Worm (Caenorhabditis elegans) whole organism, L4 larva: Measurements from ENCODE around the gene ham-1.

Experiments used
- D1046.2 ChIP-seq: fragments of 200-800 bp; sonication (Bioruptor generic); IDR thresholded peaks from 2 replicates; pipeline ENCODE4 v1.3.6; 2022; ENCODE audit warnings: missing genetic modification characterization, missing compliant biosample characterization
- F37D6.2 ChIP-seq: sonication (generic microtip); optimal IDR thresholded peaks from 2 replicates; lab custom pipeline; 2016; ENCODE audit warnings: mild to moderate bottlenecking, missing genetic modification characterization, missing compliant biosample characterization
- F49E8.2 ChIP-seq: sonication (generic microtip); optimal IDR thresholded peaks from 2 replicates; lab custom pipeline; 2016; ENCODE audit warnings: missing compliant biosample characterization, mild to moderate bottlenecking, missing genetic modification characterization, borderline replicate concordance
- T20F7.1 ChIP-seq: fragments of 200-800 bp; sonication (Bioruptor generic); optimal IDR thresholded peaks from 2 replicates; lab custom pipeline; 2018; ENCODE audit warnings: mild to moderate bottlenecking, missing genetic modification characterization, missing compliant biosample characterization
- Y5F2A.4 ChIP-seq: fragments of 200-800 bp; sonication (Bioruptor generic); optimal IDR thresholded peaks from 2 replicates; lab custom pipeline; 2018; ENCODE audit warnings: mild to moderate bottlenecking, missing genetic modification characterization, missing compliant biosample characterization
- ZK337.2 ChIP-seq: fragments of 200-800 bp; sonication (Bioruptor generic); IDR thresholded peaks from 2 replicates; pipeline ENCODE4 v1.3.6; 2022; ENCODE audit warnings: missing genetic modification reagents, missing genetic modification characterization, missing compliant biosample characterization
- ZK546.5 ChIP-seq, 2 experiments: sonication (generic microtip); optimal IDR thresholded peaks; 2 replicates each; lab custom pipeline; 2017; ENCODE audit warnings: missing biosample characterization in 2 of 2, missing genetic modification characterization in 2 of 2
- aha-1 ChIP-seq: fragments of 150-350 bp; peaks from one replicate; lab custom pipeline; 2014; ENCODE audit warnings: missing biosample characterization, missing genetic modification characterization
- ceh-28 ChIP-seq: fragments of 150-350 bp; optimal IDR thresholded peaks from 2 replicates; lab custom pipeline; 2014; ENCODE audit warnings: missing biosample characterization, missing genetic modification reagents, missing genetic modification characterization
- daf-16 ChIP-seq, 3 experiments: sonication (generic microtip); optimal IDR thresholded peaks; 2 replicates each; lab custom pipeline; 2016 to 2017; ENCODE audit warnings: missing genetic modification characterization in 3 of 3, missing genetic modification reagents in 3 of 3, mild to moderate bottlenecking in 2 of 3, missing compliant biosample characterization in 2 of 3, missing biosample characterization in 1 of 3, moderate library complexity in 1 of 3
- daf-19 ChIP-seq: fragments of 200-800 bp; sonication (Bioruptor generic); conservative IDR thresholded peaks from 2 replicates; pipeline ENCODE4 v1.3.6; 2022; ENCODE audit warnings: missing genetic modification characterization, missing compliant biosample characterization
- daf-8 ChIP-seq: fragments of 200-800 bp; sonication (Bioruptor generic); IDR thresholded peaks from 2 replicates; pipeline ENCODE4 v1.3.6; 2022; ENCODE audit warnings: missing genetic modification characterization, missing compliant biosample characterization
- dmd-6 ChIP-seq: fragments of 200-800 bp; sonication (Bioruptor generic); IDR thresholded peaks from 2 replicates; pipeline ENCODE4 v1.3.6; 2022; ENCODE audit warnings: missing genetic modification reagents, missing genetic modification characterization, missing compliant biosample characterization
- dmd-9 ChIP-seq: fragments of 200-800 bp; sonication (Bioruptor generic); IDR thresholded peaks from 2 replicates; pipeline ENCODE4 v1.3.6; 2022; ENCODE audit warnings: missing genetic modification reagents, missing genetic modification characterization, missing compliant biosample characterization
- duxl-1 ChIP-seq: sonication (generic microtip); optimal IDR thresholded peaks from 2 replicates; lab custom pipeline; 2016; ENCODE audit warnings: mild to moderate bottlenecking, missing genetic modification characterization, moderate library complexity, missing compliant biosample characterization; ENCODE audit not compliant: poor library complexity
- fos-1 ChIP-seq: fragments of 150-350 bp; optimal IDR thresholded peaks from 2 replicates; lab custom pipeline; 2014; ENCODE audit warnings: missing biosample characterization, missing genetic modification characterization
- hlh-30 ChIP-seq: sonication (generic microtip); optimal IDR thresholded peaks from 2 replicates; lab custom pipeline; 2017; ENCODE audit warnings: antibody characterized with exemption, mild to moderate bottlenecking, missing genetic modification characterization, missing compliant biosample characterization; ENCODE audit not compliant: insufficient read depth
- lin-1 ChIP-seq: fragments of 200-800 bp; sonication (Bioruptor generic); IDR thresholded peaks from 2 replicates; pipeline ENCODE4 v1.3.6; 2022; ENCODE audit warnings: missing genetic modification reagents, missing genetic modification characterization, missing compliant biosample characterization
- lin-38 ChIP-seq: fragments of 200-800 bp; sonication (Bioruptor generic); IDR thresholded peaks from 2 replicates; pipeline ENCODE4 v1.3.6; 2022; ENCODE audit warnings: missing genetic modification reagents, missing genetic modification characterization, missing compliant biosample characterization
- lir-3 ChIP-seq: sonication (generic microtip); optimal IDR thresholded peaks from 2 replicates; lab custom pipeline; 2016; ENCODE audit warnings: mild to moderate bottlenecking, missing genetic modification characterization, missing compliant biosample characterization
- lsy-2 ChIP-seq, 2 experiments: fragments of 150-350 bp in 1 of 2; sonication (generic microtip) in 1 of 2; optimal IDR thresholded peaks; 2 replicates each; lab custom pipeline; 2014 to 2017; ENCODE audit warnings: missing biosample characterization in 2 of 2, missing genetic modification characterization in 2 of 2
- madf-5 ChIP-seq, 2 experiments: fragments of 200-800 bp; sonication (Bioruptor generic); IDR thresholded peaks; 2 replicates each; pipeline ENCODE4 v1.3.6; 2022; ENCODE audit warnings: missing compliant biosample characterization in 2 of 2, missing genetic modification characterization in 2 of 2
- mdl-1 ChIP-seq, 2 experiments: fragments of 150-350 bp in 1 of 2; sonication (generic microtip) in 1 of 2; optimal IDR thresholded peaks; 2 replicates each; lab custom pipeline; 2014 to 2017; ENCODE audit warnings: missing biosample characterization in 2 of 2, missing genetic modification characterization in 2 of 2
- mdt-29 ChIP-seq: fragments of 200-800 bp; sonication (Bioruptor generic); IDR thresholded peaks from 2 replicates; pipeline ENCODE4 v1.3.6; 2022; ENCODE audit warnings: missing genetic modification reagents, missing genetic modification characterization, missing compliant biosample characterization
- mes-2 ChIP-seq: sonication (generic microtip); optimal IDR thresholded peaks from 2 replicates; lab custom pipeline; 2016; ENCODE audit warnings: missing genotype, mild to moderate bottlenecking, missing genetic modification characterization, missing compliant biosample characterization; ENCODE audit not compliant: poor library complexity, severe bottlenecking
- mxl-3 ChIP-seq: fragments of 200-800 bp; sonication (Bioruptor generic); optimal IDR thresholded peaks from 2 replicates; lab custom pipeline; 2018; ENCODE audit warnings: mild to moderate bottlenecking, missing genetic modification characterization, missing compliant biosample characterization
- nhr-102 ChIP-seq: sonication (generic microtip); optimal IDR thresholded peaks from 2 replicates; lab custom pipeline; 2016; ENCODE audit warnings: mild to moderate bottlenecking, missing genetic modification characterization, moderate library complexity, missing compliant biosample characterization
- nhr-237 ChIP-seq: sonication (generic microtip); optimal IDR thresholded peaks from 2 replicates; lab custom pipeline; 2017; ENCODE audit warnings: missing biosample characterization, missing genetic modification characterization
- nhr-28 ChIP-seq: fragments of 150-350 bp; optimal IDR thresholded peaks from 2 replicates; lab custom pipeline; 2014; ENCODE audit warnings: missing biosample characterization, missing genetic modification characterization
- nhr-41 ChIP-seq: fragments of 200-800 bp; sonication (Bioruptor generic); IDR thresholded peaks from 2 replicates; pipeline ENCODE4 v1.3.6; 2022; ENCODE audit warnings: missing genetic modification reagents, missing genetic modification characterization, missing compliant biosample characterization
- nhr-48 ChIP-seq: sonication (generic microtip); optimal IDR thresholded peaks from 2 replicates; lab custom pipeline; 2016; ENCODE audit warnings: mild to moderate bottlenecking, missing genetic modification characterization, missing compliant biosample characterization
- nhr-6 ChIP-seq: fragments of 150-350 bp; optimal IDR thresholded peaks from 2 replicates; lab custom pipeline; 2014; ENCODE audit warnings: missing biosample characterization, missing genetic modification characterization
- nhr-77 ChIP-seq: fragments of 150-350 bp; optimal IDR thresholded peaks from 2 replicates; lab custom pipeline; 2014; ENCODE audit warnings: missing biosample characterization, missing genetic modification characterization
- pqm-1 ChIP-seq: sonication (generic microtip); optimal IDR thresholded peaks from 2 replicates; lab custom pipeline; 2017; ENCODE audit warnings: missing biosample characterization, missing genetic modification characterization
- snpc-1.2 ChIP-seq: fragments of 200-800 bp; sonication (Bioruptor generic); IDR thresholded peaks from 2 replicates; pipeline ENCODE4 v1.3.6; 2022; ENCODE audit warnings: missing genetic modification reagents, missing genetic modification characterization, missing compliant biosample characterization
- snpc-4 ChIP-seq: fragments of 150-350 bp; optimal IDR thresholded peaks from 2 replicates; lab custom pipeline; 2014; ENCODE audit warnings: missing biosample characterization, missing genetic modification characterization
- tag-97 ChIP-seq: fragments of 200-800 bp; sonication (Bioruptor generic); IDR thresholded peaks from 2 replicates; pipeline ENCODE4 v1.3.6; 2022; ENCODE audit warnings: missing genetic modification characterization, missing compliant biosample characterization
- tra-1 ChIP-seq: fragments of 200-800 bp; sonication (Bioruptor generic); IDR thresholded peaks from 2 replicates; pipeline ENCODE4 v1.3.6; 2022; ENCODE audit warnings: missing genetic modification reagents, missing genetic modification characterization, missing compliant biosample characterization
- unc-39 ChIP-seq: sonication (generic microtip); optimal IDR thresholded peaks from 2 replicates; lab custom pipeline; 2017; ENCODE audit warnings: missing biosample characterization, missing genetic modification characterization
- unc-62 ChIP-seq, 3 experiments: fragments of 150-350 bp in 1 of 3; sonication (generic microtip); optimal IDR thresholded peaks in 2 of 3; peaks in 1 of 3; 1 replicate in 1 of 3; 2 replicates in 2 of 3; lab custom pipeline; 2014 to 2017; ENCODE audit warnings: missing biosample characterization in 3 of 3, missing genetic modification characterization in 3 of 3, missing genetic modification reagents in 3 of 3, missing genotype in 1 of 3
- zfp-3 ChIP-seq: fragments of 200-800 bp; sonication (Bioruptor generic); conservative IDR thresholded peaks from 2 replicates; pipeline ENCODE4 v1.3.6; 2022; ENCODE audit warnings: missing genetic modification reagents, missing genetic modification characterization, missing compliant biosample characterization
- zip-11 ChIP-seq: fragments of 200-800 bp; sonication (Bioruptor generic); IDR thresholded peaks from 2 replicates; pipeline ENCODE4 v1.3.6; 2022; ENCODE audit warnings: missing genetic modification characterization, missing compliant biosample characterization

ham-1 gene

DNA sequence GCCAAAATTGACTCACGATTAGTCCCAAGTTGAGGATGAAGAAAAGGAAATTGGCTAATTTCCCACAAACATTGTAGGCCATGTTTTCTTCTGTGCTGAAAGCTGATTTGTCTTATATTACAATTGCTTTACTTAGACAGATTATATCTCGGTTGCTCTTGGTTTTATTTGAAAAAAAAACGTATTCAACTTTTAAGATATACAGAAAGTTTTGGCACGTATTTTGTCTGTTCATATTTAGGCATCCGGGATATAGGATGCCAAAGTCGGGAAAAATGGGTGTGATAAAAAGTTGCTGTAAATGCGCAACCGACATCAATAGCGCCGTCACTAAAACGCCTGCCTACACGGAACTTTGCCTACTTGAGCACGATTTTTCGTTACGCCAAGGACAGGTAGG, 21.8 kb upstream of the ham-1 start, which contains the start of gene tsp-4:
Gene tsp-4, minus strand, starts transcription at position 101 of the 400 bp plus-strand sequence.
- TF ChIP-seq pqm-1 (tag; lab: Kevin White, UChicago): no peak
- peak in 1 of 2 experiments; percentile 16 for TF ChIP-seq unc-62 (GFP tag; optimal IDR thresholded peaks at IDR 0.05 in 1 of 2; lab: Kevin White, UChicago)
- TF ChIP-seq unc-62 (tag; optimal IDR thresholded peaks at IDR 0.05; lab: Kevin White, UChicago): no peak

DNA sequence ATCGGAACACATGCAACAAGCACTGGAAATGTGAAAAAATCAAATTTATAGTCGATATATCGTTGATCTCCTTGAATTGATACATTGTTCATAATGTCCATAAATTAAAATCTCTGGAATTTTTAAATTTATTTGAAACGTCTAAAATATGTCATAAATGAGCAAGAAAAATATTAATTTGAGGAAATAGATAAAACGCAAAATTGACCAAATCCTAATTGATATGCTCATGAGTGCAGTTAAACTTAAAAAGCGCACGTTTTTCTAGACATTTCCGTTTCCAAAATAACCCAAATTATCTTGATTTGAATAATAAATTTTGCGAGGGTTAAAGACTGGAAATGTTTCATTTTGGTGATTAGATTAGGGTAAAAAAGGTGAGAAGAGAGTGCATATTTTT, 19.5 kb upstream of the ham-1 start, which contains the start of gene sru-13:
Gene sru-13, minus strand, starts transcription at position 101 of the 400 bp plus-strand sequence.
- TF ChIP-seq F49E8.2 (tag; lab: Kevin White, UChicago): no peak
- peak; percentile 75 for TF ChIP-seq aha-1 (tag; lab: Kevin White, UChicago)

DNA sequence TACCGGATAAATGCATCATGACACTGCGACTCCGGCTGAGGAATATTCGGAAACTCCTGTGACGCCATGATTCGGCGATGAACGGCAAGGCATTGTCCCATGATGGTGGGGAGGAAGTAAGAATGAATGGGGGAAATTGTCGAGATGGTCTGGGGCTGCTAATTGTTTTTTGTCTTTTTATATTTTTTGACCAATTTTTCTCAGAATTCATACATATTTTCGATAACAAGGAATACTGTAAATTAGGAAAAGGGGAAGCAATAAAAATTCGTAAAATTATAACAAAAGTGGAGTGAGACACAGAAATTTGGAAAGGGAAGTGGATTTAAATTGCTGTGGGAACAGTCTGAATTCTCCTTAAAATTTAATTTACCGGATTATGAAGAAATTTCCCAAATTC, 16.6 kb upstream of the ham-1 start, which contains the start of gene eak-4:
Gene eak-4, minus strand, starts transcription at position 101 of the 400 bp plus-strand sequence.
- peak in 1 of 2 experiments; percentile 58 for TF ChIP-seq unc-62 (GFP tag; optimal IDR thresholded peaks at IDR 0.05 in 1 of 2; lab: Kevin White, UChicago)
- no peak for TF ChIP-seq unc-62 (tag; optimal IDR thresholded peaks at IDR 0.05; lab: Kevin White, UChicago)
- TF ChIP-seq tag-97 (GFP tag; lab: Robert Waterston, UW): no peak
- no peak for TF ChIP-seq pqm-1 (tag; lab: Kevin White, UChicago)
- TF ChIP-seq dmd-6 (GFP tag; lab: Robert Waterston, UW): no peak

DNA sequence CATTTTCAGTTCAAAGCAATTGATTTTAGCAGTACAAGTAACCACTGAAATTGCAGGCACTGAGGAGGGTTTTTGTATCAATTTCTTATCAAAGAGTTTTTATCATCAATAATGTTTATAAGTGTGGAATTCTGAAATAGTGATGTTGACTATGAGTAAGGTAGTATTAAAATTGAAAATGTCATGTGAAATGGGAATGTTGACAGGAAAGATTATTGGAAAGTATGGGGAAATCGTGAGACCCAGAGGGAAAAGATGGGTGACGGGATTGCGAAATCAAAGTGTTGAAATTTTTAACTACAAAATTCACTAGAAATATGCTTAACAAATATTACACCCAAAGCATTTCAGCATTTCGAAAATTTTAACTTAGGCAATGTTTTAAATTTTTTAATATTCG, 14.8 kb upstream of the ham-1 start, which contains the start of gene F53B2.8:
Gene F53B2.8, minus strand, starts transcription at position 180 of the 400 bp plus-strand sequence.
- peak; percentile 37 for TF ChIP-seq nhr-102 (tag; lab: Kevin White, UChicago)
- peak; percentile 50 for TF ChIP-seq T20F7.1 (GFP tag; lab: Kevin White, UChicago)
- no peak for TF ChIP-seq ZK546.5 (tag; optimal IDR thresholded peaks at IDR 0.05; lab: Kevin White, UChicago)
- no peak for TF ChIP-seq zip-11 (GFP tag; lab: Robert Waterston, UW)
- no peak for TF ChIP-seq unc-39 (tag; lab: Kevin White, UChicago)
- peak; percentile 67 for TF ChIP-seq hlh-30
- no peak for TF ChIP-seq tra-1 (GFP tag; lab: Robert Waterston, UW)
- TF ChIP-seq dmd-9 (GFP tag; lab: Robert Waterston, UW): no peak
- no peak for TF ChIP-seq ZK337.2 (GFP tag; lab: Robert Waterston, UW)
- TF ChIP-seq nhr-77: peak; percentile 56
- no peak for TF ChIP-seq Y5F2A.4 (GFP tag; lab: Kevin White, UChicago)
- TF ChIP-seq ceh-28 (tag; lab: Kevin White, UChicago): no peak
- TF ChIP-seq lsy-2 (tag; optimal IDR thresholded peaks at IDR 0.05; lab: Kevin White, UChicago): peak; percentile 17 to 37
- peak; percentile 10 for TF ChIP-seq mxl-3 (GFP tag; lab: Kevin White, UChicago)
- peak; percentile 23 for TF ChIP-seq nhr-48 (tag; lab: Kevin White, UChicago)
- no peak for TF ChIP-seq lin-38 (GFP tag; lab: Robert Waterston, UW)
- TF ChIP-seq snpc-1.2 (GFP tag; lab: Robert Waterston, UW): no peak
- TF ChIP-seq dmd-6 (GFP tag; lab: Robert Waterston, UW): peak; percentile 81
- peak; percentile 48; the same call in 1 of the 2 replicates for TF ChIP-seq lin-1 (GFP tag; lab: Robert Waterston, UW)
- peak in 1 of 2 experiments; percentile 40 for TF ChIP-seq daf-16 (GFP tag; optimal IDR thresholded peaks at IDR 0.05; lab: Kevin White, UChicago)
- peak; percentile 98 for TF ChIP-seq daf-16 (tag; optimal IDR thresholded peaks at IDR 0.05; lab: Kevin White, UChicago)
- TF ChIP-seq nhr-41 (GFP tag; lab: Robert Waterston, UW): no peak
- TF ChIP-seq nhr-6 (tag; lab: Kevin White, UChicago): peak; percentile 95
- no peak for TF ChIP-seq snpc-4 (tag; lab: Kevin White, UChicago)
- TF ChIP-seq madf-5 (GFP tag; IDR thresholded peaks at IDR 0.05; lab: Robert Waterston, UW): no peak
- TF ChIP-seq unc-62 (GFP tag; optimal IDR thresholded peaks at IDR 0.05 in 1 of 2; lab: Kevin White, UChicago): peak in 1 of 2 experiments; percentile 26
- no peak for TF ChIP-seq unc-62 (tag; optimal IDR thresholded peaks at IDR 0.05; lab: Kevin White, UChicago)
- TF ChIP-seq nhr-237: no peak
- TF ChIP-seq zfp-3 (GFP tag; lab: Robert Waterston, UW): no peak
- no peak for TF ChIP-seq D1046.2 (GFP tag; lab: Robert Waterston, UW)
- TF ChIP-seq mdl-1 (tag; optimal IDR thresholded peaks at IDR 0.05; lab: Kevin White, UChicago): peak in 1 of 2 experiments; percentile 8
- TF ChIP-seq mes-2: peak; percentile 52
- no peak for TF ChIP-seq fos-1 (tag; lab: Kevin White, UChicago)
- TF ChIP-seq duxl-1 (tag; lab: Kevin White, UChicago): no peak
- no peak for TF ChIP-seq daf-8
- TF ChIP-seq mdt-29 (GFP tag; lab: Robert Waterston, UW): no peak
- no peak for TF ChIP-seq daf-19
- TF ChIP-seq F37D6.2: no peak
- peak; percentile 99 for TF ChIP-seq nhr-28 (tag; lab: Kevin White, UChicago)
- no peak for TF ChIP-seq tag-97 (GFP tag; lab: Robert Waterston, UW)
- TF ChIP-seq lir-3 (tag; lab: Kevin White, UChicago): no peak
